Fruit fly (Drosophila melanogaster): ENCODE results near the gene CG3764.

DNA sequence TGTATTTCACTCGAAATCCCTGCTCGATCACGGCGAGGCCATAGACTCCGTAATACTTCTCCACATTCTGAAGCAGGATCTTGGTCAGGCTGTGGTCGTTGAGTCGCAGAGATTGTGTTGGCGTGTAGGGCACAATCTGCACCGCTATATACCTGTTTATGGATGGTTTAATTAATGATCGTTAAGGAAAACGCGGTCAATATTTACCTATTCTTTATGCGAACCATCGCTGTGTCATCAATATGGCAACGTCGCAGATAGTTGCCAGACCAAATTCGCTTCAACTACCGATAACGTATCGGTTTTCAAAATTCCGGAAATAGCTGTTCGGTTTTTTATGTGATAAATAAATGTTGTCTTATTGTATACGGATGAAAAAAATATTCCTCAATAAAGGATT, 32.4 kb upstream of the CG3764 start, which contains the start of gene Pop5:
- TF ChIP-seq Clk (GFP tag; optimal IDR thresholded peaks at IDR 0.05) (no peak), cnc (optimal IDR thresholded peaks at IDR 0.05) (no peak), ovo (GFP tag; optimal IDR thresholded peaks at IDR 0.05) (no peak)
